Fruit fly (Drosophila melanogaster): ENCODE measurements around the gene Spt7.

The Spt7 gene

DNA sequence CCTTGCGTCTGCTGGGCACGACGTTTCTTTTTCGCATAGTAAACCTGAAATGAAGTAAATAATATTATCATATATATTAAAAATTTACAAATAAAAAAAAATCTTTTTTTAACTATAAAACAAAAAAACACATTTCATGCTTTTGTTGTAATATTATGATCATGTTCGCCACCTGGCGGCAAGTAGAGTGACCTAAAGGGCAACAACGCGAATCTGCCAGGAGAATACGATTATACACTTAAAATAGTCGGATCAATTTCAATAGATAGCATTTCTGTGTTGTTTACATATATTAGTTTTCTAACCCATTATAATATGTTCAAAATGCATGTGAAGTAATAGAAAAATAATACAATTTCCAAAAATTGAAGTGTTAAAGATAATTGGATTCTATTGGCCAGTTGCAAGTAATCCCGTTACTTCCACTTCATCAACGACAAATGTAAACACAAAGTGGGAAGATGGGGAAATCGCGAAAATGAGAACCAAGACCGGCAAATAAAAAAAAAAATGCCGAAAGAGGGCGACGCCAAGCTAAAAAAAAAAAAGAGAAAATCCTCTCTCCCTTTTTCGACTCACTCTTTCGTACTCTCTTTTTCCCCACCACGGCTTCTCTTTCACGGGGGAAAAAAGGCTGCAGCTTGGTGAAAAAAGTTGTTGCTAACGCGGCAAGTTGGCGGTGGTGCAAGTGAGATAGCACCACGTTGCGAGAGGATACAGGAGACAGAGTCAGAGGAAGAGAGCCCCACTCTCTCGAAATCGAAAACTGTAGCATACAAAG lies 20.5 kb downstream of the Spt7 start:
- peak in 1 of 2 experiments; percentile 65 for TF ChIP-seq CTCF (optimal IDR thresholded peaks at IDR 0.05)
- TF ChIP-seq CG8478 (optimal IDR thresholded peaks at IDR 0.05) = no peak

- no peak for TF ChIP-seq CG8478 (optimal IDR thresholded peaks at IDR 0.05)
- no peak for TF ChIP-seq CTCF (optimal IDR thresholded peaks at IDR 0.05)
These were observed 22.1 kb downstream of the Spt7 start for dm6 chrX:17872310-17872709.

DNA sequence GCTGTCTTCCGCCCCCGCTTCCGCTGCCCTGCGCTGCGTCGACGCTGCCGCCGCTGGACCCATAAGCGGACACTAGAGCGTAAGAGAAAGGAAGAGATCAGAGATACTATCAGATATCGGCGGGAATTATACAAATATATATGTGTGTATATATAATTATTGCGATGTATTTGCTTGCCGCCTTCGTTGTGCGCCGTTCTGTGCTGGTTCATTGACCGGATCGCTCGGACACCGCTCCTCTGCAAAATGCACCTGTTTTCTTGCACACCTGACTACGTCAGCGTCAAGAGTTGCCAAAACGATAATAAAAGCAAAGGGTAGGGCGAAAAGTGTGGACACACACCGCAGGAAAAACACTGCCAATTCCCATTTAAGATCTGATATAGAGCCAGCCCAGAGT lies 23.1 kb downstream of the Spt7 start:
- no peak for TF ChIP-seq CTCF (optimal IDR thresholded peaks at IDR 0.05)
- TF ChIP-seq CG8478 (optimal IDR thresholded peaks at IDR 0.05) = no peak

DNA sequence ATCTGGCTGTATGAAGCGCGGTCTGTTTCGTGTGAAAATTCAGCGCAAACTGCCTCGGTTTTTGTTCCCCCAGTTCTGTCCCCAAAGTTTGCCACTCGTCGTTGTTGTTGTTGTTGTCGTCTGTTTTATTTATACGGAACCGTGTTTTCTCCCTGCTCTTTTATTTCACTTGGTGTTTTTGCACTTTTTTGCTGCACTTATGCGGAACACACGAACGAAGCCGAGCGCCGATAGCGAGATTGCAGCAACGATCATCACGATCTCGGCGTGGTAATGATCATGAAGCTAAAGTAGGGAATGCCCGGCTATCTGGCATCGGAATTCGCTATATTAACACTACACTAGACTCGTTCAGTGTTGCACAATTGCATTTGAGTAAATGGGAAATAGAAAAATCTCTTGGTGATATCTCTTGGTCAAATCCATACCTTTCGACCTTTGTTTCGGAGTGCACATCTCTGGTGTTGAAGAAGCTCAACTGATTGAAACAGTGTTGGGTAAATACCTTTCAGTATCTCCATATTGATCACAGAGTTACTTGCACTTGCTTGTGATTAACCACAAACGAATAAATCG lies 24.8 kb downstream of the Spt7 start:
- no peak for TF ChIP-seq CG8478 (optimal IDR thresholded peaks at IDR 0.05)
- no peak for TF ChIP-seq CTCF (optimal IDR thresholded peaks at IDR 0.05)

dm6 chrX:17875695-17876094 lies 25.4 kb downstream of the Spt7 start:
- TF ChIP-seq CTCF (optimal IDR thresholded peaks at IDR 0.05) = no peak
- TF ChIP-seq CG8478 (optimal IDR thresholded peaks at IDR 0.05) = no peak

DNA sequence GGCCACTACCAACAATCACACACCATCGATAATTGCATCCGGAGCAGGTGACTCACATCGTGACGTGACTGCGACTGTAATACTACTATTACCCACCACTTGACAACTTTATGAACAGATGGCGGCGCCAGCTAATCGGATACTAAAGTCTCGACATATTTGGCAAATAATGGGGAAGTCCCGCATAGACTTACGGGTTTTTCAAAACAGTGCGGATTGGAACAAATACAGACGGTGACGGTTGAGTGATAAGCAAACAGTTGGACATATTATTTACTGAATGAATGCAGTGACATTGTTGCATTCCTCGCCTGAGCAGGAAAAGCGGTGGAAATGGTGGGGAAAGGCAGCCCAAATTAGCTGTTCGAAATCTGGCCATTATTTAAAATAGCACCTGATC lies 26.3 kb downstream of the Spt7 start:
- no peak for TF ChIP-seq CG8478 (optimal IDR thresholded peaks at IDR 0.05)

DNA sequence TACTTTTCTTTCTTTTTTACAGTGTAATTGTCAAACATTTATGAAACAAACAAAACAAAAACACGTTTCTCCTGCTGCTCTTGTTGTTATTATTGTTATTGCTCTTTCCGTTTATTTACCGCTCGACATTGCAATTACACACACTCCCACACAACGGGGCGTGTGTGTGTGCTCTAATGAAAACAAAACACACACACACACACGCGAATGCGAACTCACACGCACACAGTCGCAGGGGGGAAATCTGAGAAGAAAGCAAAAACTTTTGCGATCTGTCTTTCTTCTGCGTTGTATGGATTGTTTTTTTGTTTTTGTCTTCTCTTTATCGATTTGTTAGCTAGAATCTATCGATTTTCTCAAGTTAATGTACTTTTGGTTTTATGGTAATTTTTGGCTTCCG lies 27.7 kb downstream of the Spt7 start:
- TF ChIP-seq CG8478 (optimal IDR thresholded peaks at IDR 0.05) (no peak), CTCF (optimal IDR thresholded peaks at IDR 0.05) (no peak)

- no peak for TF ChIP-seq CTCF (optimal IDR thresholded peaks at IDR 0.05)
- no peak for TF ChIP-seq CG8478 (optimal IDR thresholded peaks at IDR 0.05)
These were observed 28.4 kb downstream of the Spt7 start for dm6 chrX:17878632-17879033.

dm6 chrX:17879211-17879897 lies 29.1 kb downstream of the Spt7 start:
- no peak for TF ChIP-seq CTCF (optimal IDR thresholded peaks at IDR 0.05)
- no peak for TF ChIP-seq CG8478 (optimal IDR thresholded peaks at IDR 0.05)

DNA sequence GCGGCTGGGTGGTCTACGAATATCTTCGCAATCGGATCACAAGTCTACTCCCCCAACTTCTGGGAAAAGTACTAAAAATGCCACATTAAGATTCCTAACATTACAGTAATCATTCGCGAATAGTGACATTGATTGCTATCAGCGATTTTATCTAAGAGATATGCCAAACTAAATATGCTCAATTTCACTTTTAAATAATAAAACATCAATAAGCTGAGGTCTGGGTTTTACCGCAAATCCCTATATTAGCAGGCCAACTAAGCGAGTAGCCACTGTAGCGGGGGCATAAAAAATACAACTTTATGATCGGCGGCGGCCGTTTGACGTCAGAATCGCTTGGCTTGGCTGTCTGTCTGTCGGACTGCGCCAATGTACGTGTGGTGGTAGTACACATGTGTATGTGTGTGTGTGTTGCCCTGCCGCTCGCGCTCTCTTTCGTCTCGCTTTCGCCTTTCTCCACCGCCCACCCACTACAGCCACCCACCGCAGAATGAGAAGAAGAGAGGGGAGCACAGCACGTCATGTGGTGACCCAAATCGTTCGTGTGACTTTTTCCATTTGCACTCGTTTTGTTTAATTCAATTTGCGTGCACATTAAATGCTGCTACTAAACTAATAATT lies 30.1 kb downstream of the Spt7 start:
- no peak for TF ChIP-seq CG8478 (optimal IDR thresholded peaks at IDR 0.05)
- no peak for TF ChIP-seq CTCF (optimal IDR thresholded peaks at IDR 0.05)

DNA sequence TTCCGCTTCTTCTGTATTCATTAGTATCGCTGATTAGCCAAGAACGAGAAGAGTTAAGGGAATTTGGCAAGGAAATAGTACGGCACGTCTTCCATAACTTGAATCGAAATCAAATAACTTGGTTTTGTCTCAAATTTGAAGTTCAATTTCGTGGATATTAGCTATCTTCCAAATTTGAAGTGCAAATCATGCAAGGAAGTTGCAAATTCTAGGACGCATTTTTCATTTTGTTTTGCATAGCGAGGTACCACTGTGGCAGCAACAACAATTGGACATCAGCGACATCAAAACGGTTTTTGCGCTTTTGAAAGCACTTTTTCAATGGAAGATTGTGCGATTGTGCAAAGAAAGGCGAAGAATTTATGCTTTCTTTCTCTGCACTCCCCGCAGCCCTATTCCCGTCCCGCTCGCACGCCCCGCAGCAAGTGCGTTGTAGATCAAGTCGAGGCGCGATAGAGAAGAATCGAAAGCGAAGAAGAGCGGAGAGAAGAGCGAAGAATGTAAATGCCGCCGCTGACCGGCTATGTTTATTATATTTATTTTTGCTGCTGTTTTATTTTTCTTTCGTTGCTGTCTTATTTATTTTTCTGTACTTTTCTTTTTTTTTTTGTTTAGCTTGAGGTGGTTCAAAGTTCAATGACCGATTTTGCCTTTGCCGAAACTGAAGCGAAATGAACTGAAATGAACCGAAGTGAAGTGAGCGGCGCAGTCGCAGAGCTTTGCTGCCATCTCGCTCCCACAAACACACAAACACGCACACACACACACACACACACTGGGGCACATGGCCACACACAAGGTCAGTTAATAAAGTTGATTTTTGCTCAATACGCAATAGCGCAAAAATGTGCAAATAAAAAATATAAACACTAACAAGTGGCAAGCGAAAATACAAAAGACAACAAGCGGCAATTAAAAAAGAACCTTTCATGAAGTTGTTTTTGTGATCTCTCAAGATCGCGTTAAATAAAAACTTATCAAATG lies 31.2 kb downstream of the Spt7 start:
- TF ChIP-seq CTCF (optimal IDR thresholded peaks at IDR 0.05) = no peak
- TF ChIP-seq CG8478 (optimal IDR thresholded peaks at IDR 0.05) = no peak

DNA sequence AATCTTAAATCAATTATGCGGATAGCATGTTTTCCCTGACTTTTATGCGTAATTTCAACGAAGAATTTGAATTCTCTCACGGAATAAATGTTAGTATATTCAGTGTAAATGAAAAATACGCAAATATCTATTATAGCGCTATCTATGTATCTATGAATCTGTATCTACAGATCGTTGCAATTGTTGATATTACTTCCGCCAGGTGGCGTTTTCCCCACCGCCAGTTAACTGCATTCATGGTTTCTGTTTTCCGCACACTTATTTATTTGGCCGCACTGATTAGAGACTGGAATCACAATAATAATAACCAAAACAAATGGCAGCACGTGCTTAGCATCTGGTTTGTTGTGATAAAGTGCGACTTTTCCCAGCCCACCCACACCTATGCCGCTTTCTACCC lies 32.5 kb downstream of the Spt7 start:
- TF ChIP-seq CG8478 (optimal IDR thresholded peaks at IDR 0.05) = no peak
- peak; percentile 74 to 76 for TF ChIP-seq CTCF (optimal IDR thresholded peaks at IDR 0.05)

DNA sequence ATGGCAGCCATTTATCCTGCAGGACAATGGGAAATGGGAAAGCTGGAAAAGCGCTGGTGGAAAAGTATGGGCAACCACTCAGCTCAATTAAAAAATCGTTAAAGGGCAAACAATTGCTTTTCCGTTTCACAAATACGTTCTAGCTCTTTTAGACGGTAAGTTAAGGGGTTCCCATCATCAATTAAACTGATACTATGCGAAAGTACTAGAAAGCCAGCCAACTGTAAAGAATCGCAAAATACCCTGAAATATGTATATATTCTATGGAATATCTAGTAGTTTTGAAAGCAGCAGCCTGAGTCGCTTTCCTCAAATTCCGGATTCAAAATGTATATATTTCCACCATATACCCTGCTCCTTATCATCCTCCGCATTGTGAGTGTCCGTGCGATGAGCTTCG lies 33.2 kb downstream of the Spt7 start, which contains the start of gene CG12985:
TSS of gene CG12985 (plus strand) at position 301 of the 400 bp plus-strand sequence.
- no peak for TF ChIP-seq CTCF (optimal IDR thresholded peaks at IDR 0.05)
- no peak for TF ChIP-seq CG8478 (optimal IDR thresholded peaks at IDR 0.05)

dm6 chrX:17884567-17884966 lies 34.3 kb downstream of the Spt7 start:
- TF ChIP-seq CG8478 (optimal IDR thresholded peaks at IDR 0.05) = no peak
- peak; percentile 84 to 87 for TF ChIP-seq CTCF (optimal IDR thresholded peaks at IDR 0.05)

All from S2 (cell line).